Worm (Caenorhabditis elegans) whole organism, L4/young adult: ENCODE data around the gene pdtf-1.

Source experiments
- W03F9.2 ChIP-seq: fragments of 150-350 bp; optimal IDR thresholded peaks from 2 replicates; lab custom pipeline; 2014; ENCODE audit warnings: missing biosample characterization, missing genetic modification characterization
- dao-5 ChIP-seq: sonication (generic microtip); optimal IDR thresholded peaks from 2 replicates; lab custom pipeline; 2016; ENCODE audit warnings: missing genotype, missing genetic modification characterization, moderate library complexity, missing compliant biosample characterization
- him-1 ChIP-seq: sonication (generic microtip); optimal IDR thresholded peaks from 2 replicates; lab custom pipeline; 2016; ENCODE audit warnings: missing genotype, missing genetic modification reagents, missing genetic modification characterization, missing compliant biosample characterization

- TF ChIP-seq W03F9.2 (tag; lab: Kevin White, UChicago) (peak; percentile 3), him-1 (tag; lab: Kevin White, UChicago) (peak; percentile 33), dao-5 (no peak)
Measured at ce11 chrIV:8431567-8432458, 1.0 kb upstream of the pdtf-1 start.
